Fruit fly (Drosophila melanogaster) whole organism, embryonic: ENCODE data around the gene CG12069.

ENCODE experiments used
- ATbp ChIP-seq: fragments of 200-800 bp; sonication (Bioruptor generic); optimal IDR thresholded peaks from 2 replicates; lab custom pipeline; 2017; ENCODE audit warnings: missing biosample characterization, mild to moderate bottlenecking, missing genetic modification characterization, missing genetic modification reagents
- Adf1 ChIP-seq: fragments of 200-800 bp; sonication (Bioruptor generic); IDR thresholded peaks from 2 replicates; pipeline ENCODE4 v1.3.6; 2022; ENCODE audit warnings: missing biosample characterization, missing genetic modification characterization
- Antp ChIP-seq: fragments of 200-800 bp; sonication (Bioruptor generic); optimal IDR thresholded peaks from 3 replicates; lab custom pipeline; 2016; ENCODE audit warnings: missing biosample characterization, missing genetic modification characterization
- Bdp1 ChIP-seq: fragments of 200-800 bp; sonication (Bioruptor generic); optimal IDR thresholded peaks from 3 replicates; lab custom pipeline; 2016; ENCODE audit warnings: missing biosample characterization, missing genetic modification characterization
- CG10267 ChIP-seq: fragments of 200-800 bp; sonication (Bioruptor generic); optimal IDR thresholded peaks from 2 replicates; lab custom pipeline; 2018; ENCODE audit warnings: missing biosample characterization, mild to moderate bottlenecking, missing genetic modification characterization, moderate library complexity
- CG10979 ChIP-seq: fragments of 200-800 bp; sonication (Bioruptor generic); optimal IDR thresholded peaks from 2 replicates; lab custom pipeline; 2018; ENCODE audit warnings: missing biosample characterization, mild to moderate bottlenecking, missing genetic modification characterization, moderate library complexity
- CG11696 ChIP-seq: fragments of 200-800 bp; sonication (Bioruptor generic); IDR thresholded peaks from 2 replicates; pipeline ENCODE4 v1.3.6; 2022; ENCODE audit warnings: missing biosample characterization, missing genetic modification characterization
- CG15269 ChIP-seq: fragments of 200-800 bp; sonication (Bioruptor generic); optimal IDR thresholded peaks from 2 replicates; lab custom pipeline; 2018; ENCODE audit warnings: missing biosample characterization, mild to moderate bottlenecking, missing genetic modification characterization, moderate library complexity
- CG17328 ChIP-seq: fragments of 200-800 bp; sonication (Bioruptor generic); IDR thresholded peaks from 2 replicates; pipeline ENCODE4 v1.3.6; 2022; ENCODE audit warnings: missing biosample characterization, missing genetic modification characterization
- CG18764 ChIP-seq: fragments of 200-800 bp; sonication (Bioruptor generic); optimal IDR thresholded peaks from 3 replicates; lab custom pipeline; 2016; ENCODE audit warnings: missing biosample characterization, missing genetic modification characterization
- CG2116 ChIP-seq: fragments of 200-800 bp; sonication (Bioruptor generic); optimal IDR thresholded peaks from 3 replicates; lab custom pipeline; 2018; ENCODE audit warnings: missing biosample characterization, mild to moderate bottlenecking, missing genetic modification characterization
- CG2678 ChIP-seq: fragments of 200-800 bp; sonication (Bioruptor generic); optimal IDR thresholded peaks from 3 replicates; lab custom pipeline; 2019; ENCODE audit warnings: missing biosample characterization, mild to moderate bottlenecking, missing genetic modification characterization, moderate library complexity
- CG30431 ChIP-seq: fragments of 200-800 bp; sonication (Bioruptor generic); optimal IDR thresholded peaks from 2 replicates; lab custom pipeline; 2017; ENCODE audit warnings: missing biosample characterization, missing genetic modification characterization
- CG42726 ChIP-seq: fragments of 200-800 bp; sonication (Bioruptor generic); IDR thresholded peaks from 2 replicates; pipeline ENCODE4 v1.3.6; 2022; ENCODE audit warnings: missing biosample characterization, missing genetic modification characterization; ENCODE audit not compliant: partially characterized antibody
- CG4617 ChIP-seq: fragments of 200-800 bp; sonication (Bioruptor generic); optimal IDR thresholded peaks from 3 replicates; lab custom pipeline; 2016; ENCODE audit warnings: missing biosample characterization, missing genetic modification characterization, borderline replicate concordance
- CG7357 ChIP-seq: fragments of 200-800 bp; sonication (Bioruptor generic); IDR thresholded peaks from 3 replicates; pipeline ENCODE4 v1.3.6; 2022; ENCODE audit warnings: missing biosample characterization, missing genetic modification characterization
- CG9876 ChIP-seq: fragments of 200-800 bp; sonication (Bioruptor generic); optimal IDR thresholded peaks from 2 replicates; lab custom pipeline; 2016; ENCODE audit warnings: missing biosample characterization, missing genetic modification characterization
- Deaf1 ChIP-seq: fragments of 200-800 bp; optimal IDR thresholded peaks from 3 replicates; lab custom pipeline; 2019; ENCODE audit warnings: missing biosample characterization, mild to moderate bottlenecking, missing genetic modification characterization, moderate library complexity
- Dref ChIP-seq: fragments of 200-800 bp; sonication (Bioruptor generic); IDR thresholded peaks from 2 replicates; pipeline ENCODE4 v1.3.6; 2022; ENCODE audit warnings: missing biosample characterization, missing genetic modification characterization
- Fer3 ChIP-seq: fragments of 200-800 bp; sonication (Bioruptor generic); optimal IDR thresholded peaks from 2 replicates; lab custom pipeline; 2018; ENCODE audit warnings: missing biosample characterization, mild to moderate bottlenecking, missing genetic modification characterization, moderate library complexity
- Hr51 ChIP-seq, 2 experiments: fragments of 200-800 bp; sonication (Bioruptor generic); optimal IDR thresholded peaks; 2 replicates in 1 of 2; 3 replicates in 1 of 2; lab custom pipeline; 2016 to 2018; ENCODE audit warnings: missing biosample characterization in 2 of 2, missing genetic modification characterization in 2 of 2, mild to moderate bottlenecking in 1 of 2, moderate library complexity in 1 of 2
- Kr ChIP-seq: fragments of 200-800 bp; sonication (Bioruptor generic); optimal IDR thresholded peaks from 2 replicates; lab custom pipeline; 2017; ENCODE audit warnings: missing biosample characterization, mild to moderate bottlenecking, missing genetic modification characterization
- MTF-1 ChIP-seq: fragments of 200-800 bp; sonication (Bioruptor generic); optimal IDR thresholded peaks from 2 replicates; lab custom pipeline; 2018; ENCODE audit warnings: missing biosample characterization, mild to moderate bottlenecking, missing genetic modification characterization, borderline replicate concordance
- Med ChIP-seq: fragments of 200-800 bp; sonication (Bioruptor generic); peaks from one replicate; lab custom pipeline; 2016; ENCODE audit warnings: missing biosample characterization, missing genetic modification characterization, mild to moderate bottlenecking, inconsistent platforms, moderate library complexity
- Meics ChIP-seq: fragments of 200-800 bp; sonication (Bioruptor generic); optimal IDR thresholded peaks from 2 replicates; lab custom pipeline; 2017; ENCODE audit warnings: missing biosample characterization, mild to moderate bottlenecking, missing genetic modification characterization
- Side ChIP-seq: fragments of 200-800 bp; sonication (Bioruptor generic); optimal IDR thresholded peaks from 2 replicates; lab custom pipeline; 2016; ENCODE audit warnings: missing biosample characterization, missing genetic modification characterization
- Spps ChIP-seq: fragments of 200-800 bp; sonication (Bioruptor generic); optimal IDR thresholded peaks from 2 replicates; lab custom pipeline; 2018; ENCODE audit warnings: missing biosample characterization, mild to moderate bottlenecking, missing genetic modification characterization
- abd-A ChIP-seq: fragments of 200-800 bp; sonication (Bioruptor generic); optimal IDR thresholded peaks from 3 replicates; lab custom pipeline; 2019; ENCODE audit warnings: missing biosample characterization, mild to moderate bottlenecking, missing genetic modification characterization, moderate library complexity
- az2 ChIP-seq: fragments of 200-800 bp; sonication (Bioruptor generic); optimal IDR thresholded peaks from 3 replicates; lab custom pipeline; 2016; ENCODE audit warnings: missing biosample characterization, missing genetic modification characterization
- bab2 ChIP-seq: fragments of 200-800 bp; sonication (Bioruptor generic); optimal IDR thresholded peaks from 2 replicates; lab custom pipeline; 2016; ENCODE audit warnings: missing biosample characterization, missing genetic modification characterization
- bsh ChIP-seq, 2 experiments: fragments of 200-800 bp; sonication (Bioruptor generic); optimal IDR thresholded peaks; 2 replicates each; lab custom pipeline; 2017 to 2018; ENCODE audit warnings: mild to moderate bottlenecking in 2 of 2, missing biosample characterization in 2 of 2, missing genetic modification characterization in 2 of 2, moderate library complexity in 1 of 2
- cato ChIP-seq: fragments of 200-800 bp; sonication (Bioruptor generic); optimal IDR thresholded peaks from 2 replicates; lab custom pipeline; 2016; ENCODE audit warnings: missing biosample characterization, missing genetic modification characterization, borderline replicate concordance
- caup ChIP-seq: fragments of 200-800 bp; sonication (Bioruptor generic); optimal IDR thresholded peaks from 3 replicates; lab custom pipeline; 2017; ENCODE audit warnings: missing biosample characterization, mild to moderate bottlenecking, missing genetic modification characterization, moderate library complexity; ENCODE audit not compliant: severe bottlenecking
- dati ChIP-seq: fragments of 200-800 bp; sonication (Bioruptor generic); IDR thresholded peaks from 2 replicates; pipeline ENCODE4 v1.3.6; 2022; ENCODE audit warnings: missing biosample characterization, missing genetic modification characterization
- emc ChIP-seq: fragments of 200-800 bp; sonication (Bioruptor generic); optimal IDR thresholded peaks from 2 replicates; lab custom pipeline; 2016; ENCODE audit warnings: missing biosample characterization, missing genetic modification characterization
- en ChIP-seq: fragments of 200-800 bp; sonication (Bioruptor generic); optimal IDR thresholded peaks from 2 replicates; lab custom pipeline; 2016; ENCODE audit warnings: missing biosample characterization, missing genetic modification characterization
- fd3F ChIP-seq: fragments of 200-800 bp; sonication (Bioruptor generic); optimal IDR thresholded peaks from 2 replicates; lab custom pipeline; 2018; ENCODE audit warnings: missing biosample characterization, mild to moderate bottlenecking, missing genetic modification characterization, moderate library complexity
- grau ChIP-seq: fragments of 200-800 bp; optimal IDR thresholded peaks from 3 replicates; lab custom pipeline; 2019; ENCODE audit warnings: missing biosample characterization, mild to moderate bottlenecking, missing genetic modification characterization, moderate library complexity
- kni ChIP-seq: fragments of 200-800 bp; sonication (Bioruptor generic); optimal IDR thresholded peaks from 3 replicates; lab custom pipeline; 2017; ENCODE audit warnings: mild to moderate bottlenecking, missing biosample characterization, missing genetic modification reagents, missing genetic modification characterization
- maf-S ChIP-seq: fragments of 200-800 bp; sonication (Bioruptor generic); optimal IDR thresholded peaks from 2 replicates; lab custom pipeline; 2016; ENCODE audit warnings: missing biosample characterization, missing genetic modification characterization
- oc ChIP-seq: fragments of 200-800 bp; sonication (Bioruptor generic); optimal IDR thresholded peaks from 2 replicates; lab custom pipeline; 2018; ENCODE audit warnings: missing biosample characterization, mild to moderate bottlenecking, missing genetic modification characterization, moderate library complexity
- pan ChIP-seq, 4 experiments: fragments of >200 bp in 3 of 4; fragments of 200-800 bp in 1 of 4; sonication (Bioruptor generic) in 1 of 4; optimal IDR thresholded peaks in 3 of 4; IDR thresholded peaks in 1 of 4; 2 replicates each; pipeline versions ENCODE4 v1.3.6 to Lab custom; 2017 to 2022; ENCODE audit warnings: missing biosample characterization in 2 of 4, missing genetic modification characterization in 2 of 4, mixed read lengths in 1 of 4
- prd ChIP-seq, 3 experiments: fragments of >200 bp in 2 of 3; fragments of 200-800 bp in 1 of 3; sonication (Bioruptor generic) in 1 of 3; optimal IDR thresholded peaks in 2 of 3; IDR thresholded peaks in 1 of 3; 2 replicates in 2 of 3; 3 replicates in 1 of 3; pipeline versions ENCODE4 v1.3.6 to Lab custom; 2017 to 2022; ENCODE audit warnings: missing biosample characterization in 1 of 3, missing genetic modification characterization in 1 of 3
- pros ChIP-seq: fragments of 200-800 bp; sonication (Bioruptor generic); optimal IDR thresholded peaks from 3 replicates; lab custom pipeline; 2019; ENCODE audit warnings: missing biosample characterization, mild to moderate bottlenecking, missing genetic modification characterization, moderate library complexity
- sens-2 ChIP-seq: fragments of 200-800 bp; sonication (Bioruptor generic); IDR thresholded peaks from 2 replicates; pipeline ENCODE4 v1.3.6; 2022; ENCODE audit warnings: missing biosample characterization, missing genetic modification characterization
- sqz ChIP-seq: fragments of 200-800 bp; sonication (Bioruptor generic); optimal IDR thresholded peaks from 3 replicates; lab custom pipeline; 2018; ENCODE audit warnings: missing biosample characterization, mild to moderate bottlenecking, missing genetic modification characterization
- ssp ChIP-seq: fragments of 200-800 bp; sonication (Bioruptor generic); IDR thresholded peaks from 2 replicates; pipeline ENCODE4 v1.3.6; 2022; ENCODE audit warnings: missing biosample characterization, missing genetic modification characterization
- tll ChIP-seq, 2 experiments: fragments of 200-800 bp in 1 of 2; fragments of >200 bp in 1 of 2; sonication (Bioruptor generic) in 1 of 2; optimal IDR thresholded peaks; 2 replicates each; lab custom pipeline; 2017 to 2019; ENCODE audit warnings: missing biosample characterization in 2 of 2, missing genetic modification characterization in 2 of 2, mild to moderate bottlenecking in 1 of 2, moderate library complexity in 1 of 2
- trem ChIP-seq: fragments of 200-800 bp; optimal IDR thresholded peaks from 3 replicates; lab custom pipeline; 2019; ENCODE audit warnings: missing biosample characterization, mild to moderate bottlenecking, missing genetic modification characterization, moderate library complexity

CG12069 gene

dm6 chr3R:30699165-30699564 is 3.9 kb upstream of the CG12069 start (continued):
- no peak for TF ChIP-seq Dref (GFP tag; lab: Robert Waterston, UW)
- TF ChIP-seq Med (GFP tag; lab: Kevin White, UChicago) = no peak
- no peak for TF ChIP-seq CG18764 (GFP tag; lab: Kevin White, UChicago)
- TF ChIP-seq CG42726 (GFP tag; lab: Robert Waterston, UW) = no peak
- no peak for TF ChIP-seq tll (GFP tag; optimal IDR thresholded peaks at IDR 0.05; lab: Kevin White, UChicago)
- TF ChIP-seq MTF-1 = no peak
- TF ChIP-seq Bdp1 (GFP tag; lab: Kevin White, UChicago) = no peak
- TF ChIP-seq bsh (GFP tag; optimal IDR thresholded peaks at IDR 0.05; lab: Kevin White, UChicago) = peak in 1 of 2 experiments; percentile 48
- no peak for TF ChIP-seq sens-2
- TF ChIP-seq oc (tag; lab: Kevin White, UChicago) = peak; percentile 63
- no peak for TF ChIP-seq fd3F (GFP tag; lab: Kevin White, UChicago)
- TF ChIP-seq CG9876 (GFP tag; lab: Kevin White, UChicago) = no peak
- no peak for TF ChIP-seq ATbp
- no peak for TF ChIP-seq grau (tag; lab: Kevin White, UChicago)
- no peak for TF ChIP-seq trem (tag; lab: Kevin White, UChicago)
- TF ChIP-seq bab2 (GFP tag; lab: Kevin White, UChicago) = peak; percentile 3
- TF ChIP-seq CG11696 = no peak
- no peak for TF ChIP-seq Fer3
- TF ChIP-seq Adf1 (GFP tag; lab: Robert Waterston, UW) = no peak
- no peak for TF ChIP-seq CG2116 (GFP tag; lab: Kevin White, UChicago)
- TF ChIP-seq en (GFP tag; lab: Kevin White, UChicago) = no peak
- no peak for TF ChIP-seq cato
- TF ChIP-seq CG15269 (tag; lab: Kevin White, UChicago) = no peak
- TF ChIP-seq sqz (GFP tag; lab: Kevin White, UChicago) = no peak
- TF ChIP-seq Spps (tag; lab: Kevin White, UChicago) = no peak
- TF ChIP-seq caup (GFP tag; lab: Kevin White, UChicago) = no peak
- TF ChIP-seq Side (GFP tag; lab: Kevin White, UChicago) = no peak
- TF ChIP-seq emc (GFP tag; lab: Kevin White, UChicago) = no peak
- TF ChIP-seq prd (optimal IDR thresholded peaks at IDR 0.05; lab: Kevin White, UChicago) = no peak
- peak; percentile 35; the same call in 1 of the 3 replicates for TF ChIP-seq prd (GFP tag; IDR thresholded peaks at IDR 0.05; lab: Robert Waterston, UW)
- no peak for TF ChIP-seq CG30431
- TF ChIP-seq Antp (GFP tag; lab: Kevin White, UChicago) = peak; percentile 21
- TF ChIP-seq CG2678 (tag; lab: Kevin White, UChicago) = peak; percentile 4
- no peak for TF ChIP-seq CG10979 (tag; lab: Kevin White, UChicago)
- no peak for TF ChIP-seq dati (GFP tag; lab: Robert Waterston, UW)
- peak; percentile 70 for TF ChIP-seq pros
- TF ChIP-seq az2 = no peak
- TF ChIP-seq ssp (GFP tag; lab: Robert Waterston, UW) = no peak
- no peak for TF ChIP-seq pan (optimal IDR thresholded peaks at IDR 0.05; lab: Kevin White, UChicago)
- no peak for TF ChIP-seq pan (GFP tag; optimal IDR thresholded peaks at IDR 0.05 in 1 of 2, IDR thresholded peaks at IDR 0.05 in 1 of 2)
- no peak for TF ChIP-seq abd-A (tag; lab: Kevin White, UChicago)
- peak; percentile 25 for TF ChIP-seq kni (GFP tag; lab: Kevin White, UChicago)
- TF ChIP-seq maf-S (GFP tag; lab: Kevin White, UChicago) = no peak
- no peak for TF ChIP-seq Meics (GFP tag; lab: Kevin White, UChicago)
- no peak for TF ChIP-seq CG7357 (GFP tag; lab: Robert Waterston, UW)
- TF ChIP-seq CG17328 (GFP tag; lab: Robert Waterston, UW) = 0 out of 2 replicates have a peak, but pooled peaks have one; percentile 9
- peak in 1 of 2 experiments; percentile 17 for TF ChIP-seq Hr51 (GFP tag; optimal IDR thresholded peaks at IDR 0.05; lab: Kevin White, UChicago)
- TF ChIP-seq Deaf1 (tag; lab: Kevin White, UChicago) = peak; percentile 45
- TF ChIP-seq Kr (GFP tag; lab: Kevin White, UChicago) = no peak
- TF ChIP-seq CG4617 (GFP tag; lab: Kevin White, UChicago) = no peak
- TF ChIP-seq CG10267 (tag; lab: Kevin White, UChicago) = no peak
